Fruit fly (Drosophila melanogaster) whole organism, wandering third instar larva: ENCODE results near the gene Pp1alpha-96A.

Experiments
- Abd-B ChIP-seq: fragments of >200 bp; optimal IDR thresholded peaks from 2 replicates; lab custom pipeline; 2017; ENCODE audit warnings: missing biosample characterization, missing genetic modification characterization
- CG32264 ChIP-seq: fragments of 200-800 bp; sonication (Bioruptor generic); optimal IDR thresholded peaks from 2 replicates; lab custom pipeline; 2016; ENCODE audit warnings: missing biosample characterization, missing genetic modification characterization
- CG9705 ChIP-seq: fragments of 200-800 bp; sonication (Bioruptor generic); optimal IDR thresholded peaks from 2 replicates; lab custom pipeline; 2018; ENCODE audit warnings: missing biosample characterization, mild to moderate bottlenecking, missing genetic modification characterization
- CrebA ChIP-seq: fragments of 200-800 bp; sonication (Bioruptor generic); optimal IDR thresholded peaks from 2 replicates; lab custom pipeline; 2016; ENCODE audit warnings: missing biosample characterization, mild to moderate bottlenecking, missing genetic modification characterization, borderline replicate concordance
- Dfd ChIP-seq: fragments of >200 bp; optimal IDR thresholded peaks from 2 replicates; lab custom pipeline; 2017; ENCODE audit warnings: missing biosample characterization, missing genetic modification characterization
- Dif ChIP-seq: fragments of 200-275, 200-300 bp; sonication (Bioruptor generic); optimal IDR thresholded peaks from 2 replicates; lab custom pipeline; 2018; ENCODE audit warnings: missing biosample characterization, missing genetic modification characterization; ENCODE audit not compliant: partially characterized antibody
- GATAd ChIP-seq: sonication (Bioruptor generic); optimal IDR thresholded peaks from 2 replicates; lab custom pipeline; 2016; ENCODE audit warnings: missing biosample characterization, missing genetic modification characterization
- HLH106 ChIP-seq: fragments of 200-800 bp; optimal IDR thresholded peaks from 3 replicates; lab custom pipeline; 2019; ENCODE audit warnings: missing biosample characterization, mild to moderate bottlenecking, missing genetic modification characterization, moderate library complexity
- Hnf4 ChIP-seq: fragments of 200-800 bp; sonication (Bioruptor generic); optimal IDR thresholded peaks from 2 replicates; lab custom pipeline; 2016; ENCODE audit warnings: missing biosample characterization, mild to moderate bottlenecking, missing genetic modification characterization
- Hr78 ChIP-seq: fragments of >200 bp; optimal IDR thresholded peaks from 2 replicates; lab custom pipeline; 2017; ENCODE audit warnings: missing biosample characterization, missing genetic modification characterization
- Hr83 ChIP-seq: fragments of 200-300 bp; sonication (Bioruptor generic); optimal IDR thresholded peaks from 2 replicates; lab custom pipeline; 2016; ENCODE audit warnings: missing biosample characterization, mild to moderate bottlenecking, missing genetic modification characterization, moderate library complexity; ENCODE audit not compliant: poor library complexity, severe bottlenecking
- Jra ChIP-seq: sonication (Bioruptor generic); optimal IDR thresholded peaks from 2 replicates; lab custom pipeline; 2016; ENCODE audit warnings: missing biosample characterization, missing genetic modification characterization
- Mio ChIP-seq: sonication (Bioruptor generic); optimal IDR thresholded peaks from 2 replicates; lab custom pipeline; 2016; ENCODE audit warnings: missing biosample characterization, missing genetic modification characterization
- Myc ChIP-seq: fragments of >200 bp; optimal IDR thresholded peaks from 2 replicates; lab custom pipeline; 2017
- N ChIP-seq: fragments of >200 bp; optimal IDR thresholded peaks from 2 replicates; lab custom pipeline; 2018; ENCODE audit warnings: missing biosample characterization, missing external identifiers, missing genetic modification characterization
- OdsH ChIP-seq: fragments of 200-800 bp; sonication (Bioruptor generic); optimal IDR thresholded peaks from 2 replicates; lab custom pipeline; 2016; ENCODE audit warnings: missing biosample characterization, mild to moderate bottlenecking, missing genetic modification characterization
- Rel ChIP-seq, 2 experiments: fragments of 200-800 bp; sonication (Bioruptor generic) in 1 of 2; optimal IDR thresholded peaks; 2 replicates in 1 of 2; 3 replicates in 1 of 2; lab custom pipeline; 2016 to 2019; ENCODE audit warnings: mild to moderate bottlenecking in 2 of 2, missing biosample characterization in 2 of 2, missing genetic modification characterization in 2 of 2, moderate library complexity in 1 of 2
- Sp1 ChIP-seq: fragments of 200-800 bp; sonication (Bioruptor generic); optimal IDR thresholded peaks from 3 replicates; lab custom pipeline; 2019; ENCODE audit warnings: missing biosample characterization, mild to moderate bottlenecking, missing genetic modification characterization, moderate library complexity
- Vsx2 ChIP-seq: fragments of 200-300, 225-300 bp; sonication (Bioruptor generic); optimal IDR thresholded peaks from 2 replicates; lab custom pipeline; 2018; ENCODE audit warnings: missing biosample characterization, missing genetic modification characterization; ENCODE audit not compliant: partially characterized antibody
- br ChIP-seq: fragments of 200-800 bp; sonication (Bioruptor generic); optimal IDR thresholded peaks from 2 replicates; lab custom pipeline; 2016; ENCODE audit warnings: missing biosample characterization, missing genetic modification characterization
- brk ChIP-seq: fragments of 200-800 bp; sonication (Bioruptor generic); optimal IDR thresholded peaks from 2 replicates; lab custom pipeline; 2016; ENCODE audit warnings: missing biosample characterization, mild to moderate bottlenecking, missing genetic modification characterization
- dl ChIP-seq, 2 experiments: fragments of 175-275, 200-275 bp in 1 of 2; fragments of 200-275 bp in 1 of 2; sonication (Bioruptor generic); optimal IDR thresholded peaks; lab custom pipeline; 2018; ENCODE audit warnings: mild to moderate bottlenecking in 2 of 2, missing biosample characterization in 2 of 2, missing genetic modification characterization in 2 of 2, moderate library complexity in 2 of 2; ENCODE audit not compliant: partially characterized antibody in 2 of 2, insufficient read depth in 1 of 2
- dmrt93B ChIP-seq: fragments of 200-800 bp; sonication (Bioruptor generic); optimal IDR thresholded peaks from 2 replicates; lab custom pipeline; 2018; ENCODE audit warnings: missing biosample characterization, mild to moderate bottlenecking, missing genetic modification characterization
- dsf ChIP-seq: sonication (Bioruptor generic); optimal IDR thresholded peaks from 2 replicates; lab custom pipeline; 2016; ENCODE audit warnings: missing biosample characterization, missing genetic modification characterization, borderline replicate concordance
- ey ChIP-seq: fragments of 200-800 bp; sonication (Bioruptor generic); optimal IDR thresholded peaks from 2 replicates; lab custom pipeline; 2016; ENCODE audit warnings: missing biosample characterization, missing genetic modification characterization
- foxo ChIP-seq, 2 experiments: fragments of 200-800 bp; sonication (Bioruptor generic); optimal IDR thresholded peaks; 2 replicates in 1 of 2; 3 replicates in 1 of 2; lab custom pipeline; 2016 to 2017; ENCODE audit warnings: missing biosample characterization in 2 of 2, missing genetic modification characterization in 2 of 2
- fru ChIP-seq: fragments of 200-800 bp; sonication (Bioruptor generic); optimal IDR thresholded peaks from 3 replicates; lab custom pipeline; 2016; ENCODE audit warnings: missing biosample characterization, mild to moderate bottlenecking, missing genetic modification characterization
- h ChIP-seq: fragments of 200-800 bp; sonication (Bioruptor generic); optimal IDR thresholded peaks from 3 replicates; lab custom pipeline; 2016; ENCODE audit warnings: missing biosample characterization, mild to moderate bottlenecking, missing genetic modification characterization
- jim ChIP-seq: fragments of 175-275, 200-325 bp; sonication (Bioruptor generic); optimal IDR thresholded peaks from 2 replicates; lab custom pipeline; 2016; ENCODE audit warnings: missing biosample characterization, mild to moderate bottlenecking, missing genetic modification characterization
- lola ChIP-seq: fragments of >200 bp; optimal IDR thresholded peaks from 2 replicates; lab custom pipeline; 2017; ENCODE audit warnings: missing biosample characterization, missing genetic modification characterization
- pan ChIP-seq: fragments of >200 bp; optimal IDR thresholded peaks from 2 replicates; lab custom pipeline; 2017
- psq ChIP-seq: fragments of 200-800 bp; sonication (Bioruptor generic); optimal IDR thresholded peaks from 3 replicates; lab custom pipeline; 2017; ENCODE audit warnings: missing biosample characterization, mild to moderate bottlenecking, missing genetic modification characterization, moderate library complexity
- rgr ChIP-seq: fragments of 200-800 bp; sonication (Bioruptor generic); optimal IDR thresholded peaks from 3 replicates; lab custom pipeline; 2016; ENCODE audit warnings: missing biosample characterization, mild to moderate bottlenecking, missing genetic modification characterization
- sage ChIP-seq: fragments of 200-800 bp; sonication (Bioruptor generic); optimal IDR thresholded peaks from 2 replicates; lab custom pipeline; 2016; ENCODE audit warnings: missing biosample characterization, mild to moderate bottlenecking, missing genetic modification characterization
- sv ChIP-seq: fragments of 200-800 bp; sonication (Bioruptor generic); optimal IDR thresholded peaks from 3 replicates; lab custom pipeline; 2016; ENCODE audit warnings: missing biosample characterization, missing genetic modification characterization
- tai ChIP-seq: sonication (Bioruptor generic); optimal IDR thresholded peaks from 2 replicates; lab custom pipeline; 2016; ENCODE audit warnings: missing biosample characterization, missing genetic modification characterization
- usp ChIP-seq: fragments of >200 bp; optimal IDR thresholded peaks from 2 replicates; lab custom pipeline; 2017; ENCODE audit warnings: missing biosample characterization, missing genetic modification characterization
- woc ChIP-seq: sonication (Bioruptor generic); optimal IDR thresholded peaks from 2 replicates; lab custom pipeline; 2016; ENCODE audit warnings: missing biosample characterization, mild to moderate bottlenecking, missing genetic modification characterization

The Pp1alpha-96A gene

dm6 chr3R:24564799-24565344 is 46.8 kb downstream of the Pp1alpha-96A start (continued):
- TF ChIP-seq Sp1 (GFP tag; lab: Kevin White, UChicago) = no peak
- TF ChIP-seq CG32264 (GFP tag; lab: Kevin White, UChicago) = no peak
- TF ChIP-seq HLH106 (tag; lab: Kevin White, UChicago) = peak; percentile 30
- no peak for TF ChIP-seq Mio (GFP tag; lab: Kevin White, UChicago)
- TF ChIP-seq sv (GFP tag; lab: Kevin White, UChicago) = no peak
- TF ChIP-seq fru (GFP tag; lab: Kevin White, UChicago) = peak; percentile 34
- TF ChIP-seq N (GFP tag; lab: Kevin White, UChicago) = no peak
- no peak for TF ChIP-seq Dfd (GFP tag; lab: Kevin White, UChicago)
- peak; percentile 8 for TF ChIP-seq Rel (GFP tag; optimal IDR thresholded peaks at IDR 0.05; lab: Kevin White, UChicago)
- TF ChIP-seq Rel (tag; optimal IDR thresholded peaks at IDR 0.05; lab: Kevin White, UChicago) = peak; percentile 77
- no peak for TF ChIP-seq woc (GFP tag; lab: Kevin White, UChicago)
- no peak for TF ChIP-seq tai (GFP tag; lab: Kevin White, UChicago)
- no peak for TF ChIP-seq dsf
- no peak for TF ChIP-seq Jra (GFP tag; lab: Kevin White, UChicago)
- no peak for TF ChIP-seq Hr83 (GFP tag; lab: Kevin White, UChicago)

DNA sequence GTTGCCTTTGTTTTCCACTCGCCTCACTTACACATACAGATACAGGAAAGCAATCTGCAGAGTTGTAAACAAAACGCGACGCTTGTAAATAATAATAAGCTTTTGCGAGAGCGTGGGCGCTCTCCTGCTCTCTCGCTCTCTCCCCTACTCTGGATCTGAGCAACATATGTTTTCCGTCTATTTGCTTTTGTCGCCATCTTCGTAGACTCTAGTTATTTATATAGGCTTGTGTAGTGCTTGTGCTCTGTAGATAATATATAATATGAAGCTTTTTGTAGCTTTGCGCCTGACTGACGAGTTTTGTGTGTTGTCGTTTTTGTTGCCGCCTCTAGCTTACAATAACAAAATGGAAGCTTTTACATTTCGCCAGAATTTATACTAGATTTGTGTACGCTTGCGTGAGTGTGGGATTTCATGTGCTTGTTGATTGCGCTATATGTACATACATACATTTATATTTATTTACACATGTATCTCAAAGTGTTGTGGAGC is 47.7 kb downstream of the Pp1alpha-96A start:
- peak; percentile 91 for TF ChIP-seq psq (GFP tag; lab: Kevin White, UChicago)
- no peak for TF ChIP-seq N (GFP tag; lab: Kevin White, UChicago)
- peak; percentile 37 for TF ChIP-seq Jra (GFP tag; lab: Kevin White, UChicago)
- TF ChIP-seq Hnf4 = peak; percentile 48
- peak; percentile 81 for TF ChIP-seq h (GFP tag; lab: Kevin White, UChicago)
- no peak for TF ChIP-seq ey (GFP tag; lab: Kevin White, UChicago)
- no peak for TF ChIP-seq Dfd (GFP tag; lab: Kevin White, UChicago)
- TF ChIP-seq pan = no peak
- TF ChIP-seq Hr78 = no peak
- TF ChIP-seq CG32264 (GFP tag; lab: Kevin White, UChicago) = peak; percentile 12
- TF ChIP-seq Myc (lab: Kevin White, UChicago) = no peak
- TF ChIP-seq tai (GFP tag; lab: Kevin White, UChicago) = no peak
- TF ChIP-seq brk = peak; percentile 87
- TF ChIP-seq jim (GFP tag; lab: Kevin White, UChicago) = no peak
- peak; percentile 92 for TF ChIP-seq Dif (GFP tag; lab: Kevin White, UChicago)
- TF ChIP-seq Vsx2 (GFP tag; lab: Kevin White, UChicago) = peak; percentile 75
- TF ChIP-seq usp (GFP tag; lab: Kevin White, UChicago) = no peak
- peak; percentile 91 for TF ChIP-seq br (GFP tag; lab: Kevin White, UChicago)
- peak; percentile 37 for TF ChIP-seq fru (GFP tag; lab: Kevin White, UChicago)
- no peak for TF ChIP-seq sv (GFP tag; lab: Kevin White, UChicago)
- peak in 1 of 2 experiments; percentile 27 for TF ChIP-seq foxo (GFP tag; optimal IDR thresholded peaks at IDR 0.05; lab: Kevin White, UChicago)
- TF ChIP-seq rgr = peak; percentile 63
- no peak for TF ChIP-seq GATAd (GFP tag; lab: Kevin White, UChicago)
- no peak for TF ChIP-seq Mio (GFP tag; lab: Kevin White, UChicago)
- TF ChIP-seq woc (GFP tag; lab: Kevin White, UChicago) = no peak
- no peak for TF ChIP-seq dmrt93B
- peak; percentile 94 for TF ChIP-seq CrebA (GFP tag; lab: Kevin White, UChicago)
- TF ChIP-seq sage (GFP tag; lab: Kevin White, UChicago) = peak; percentile 69
- TF ChIP-seq Abd-B (GFP tag; lab: Kevin White, UChicago) = no peak
- TF ChIP-seq Rel (GFP tag; optimal IDR thresholded peaks at IDR 0.05; lab: Kevin White, UChicago) = peak; percentile 79
- peak; percentile 68 for TF ChIP-seq Rel (tag; optimal IDR thresholded peaks at IDR 0.05; lab: Kevin White, UChicago)
- TF ChIP-seq Sp1 (GFP tag; lab: Kevin White, UChicago) = peak; percentile 61
- no peak for TF ChIP-seq HLH106 (tag; lab: Kevin White, UChicago)
- TF ChIP-seq OdsH = peak; percentile 66
- no peak for TF ChIP-seq lola (GFP tag; lab: Kevin White, UChicago)
- TF ChIP-seq Hr83 (GFP tag; lab: Kevin White, UChicago) = peak; percentile 40
- no peak for TF ChIP-seq dsf
- TF ChIP-seq CG9705 (GFP tag; lab: Kevin White, UChicago) = no peak
- peak; percentile 91 to 95 for TF ChIP-seq dl (GFP tag; optimal IDR thresholded peaks at IDR 0.05; lab: Kevin White, UChicago; ENCODE audit: insufficient read depth in 1 of 2, partially characterized antibody in 2 of 2)
